Worm (Caenorhabditis elegans) whole organism, L4/young adult: Measurements from ENCODE around the gene dnj-20.

ENCODE experiments used
- W03F9.2 ChIP-seq: fragments of 150-350 bp; optimal IDR thresholded peaks from 2 replicates; lab custom pipeline; 2014; ENCODE audit warnings: missing biosample characterization, missing genetic modification characterization
- dao-5 ChIP-seq: sonication (generic microtip); optimal IDR thresholded peaks from 2 replicates; lab custom pipeline; 2016; ENCODE audit warnings: missing genotype, missing genetic modification characterization, moderate library complexity, missing compliant biosample characterization
- him-1 ChIP-seq: sonication (generic microtip); optimal IDR thresholded peaks from 2 replicates; lab custom pipeline; 2016; ENCODE audit warnings: missing genotype, missing genetic modification reagents, missing genetic modification characterization, missing compliant biosample characterization

DNA sequence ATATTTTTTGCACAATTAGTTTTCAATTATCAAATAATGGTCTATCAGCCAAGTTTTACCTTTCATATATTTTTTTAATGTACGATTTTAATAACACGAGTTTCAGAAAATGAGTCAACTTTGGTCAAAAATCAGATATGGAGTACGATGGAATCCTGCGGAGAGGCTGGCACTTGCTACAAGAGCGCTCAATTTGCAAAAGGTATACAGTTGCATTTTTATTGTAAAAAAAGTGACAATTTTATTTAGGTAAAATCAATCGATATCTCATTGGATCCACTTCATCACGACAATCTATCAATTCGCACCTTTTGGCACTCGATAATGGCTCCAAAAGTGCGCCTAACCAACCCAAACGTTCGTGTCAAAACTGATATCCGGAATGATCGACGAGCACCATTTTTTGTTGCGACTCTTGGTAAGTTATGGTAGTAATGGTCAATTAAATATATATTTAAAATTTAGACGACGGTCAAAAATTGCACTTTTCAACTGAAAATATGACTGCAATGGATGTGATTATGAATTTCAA, 26.4 kb downstream of the dnj-20 start, which contains the start of gene mrpl-53:
- TF ChIP-seq dao-5 (tag; lab: Kevin White, UChicago), result no peak
- TF ChIP-seq him-1 (tag; lab: Kevin White, UChicago), result no peak
- no peak for TF ChIP-seq W03F9.2 (tag; lab: Kevin White, UChicago)
